Fruit fly (Drosophila melanogaster): ENCODE measurements around the gene Vps52.

DNA sequence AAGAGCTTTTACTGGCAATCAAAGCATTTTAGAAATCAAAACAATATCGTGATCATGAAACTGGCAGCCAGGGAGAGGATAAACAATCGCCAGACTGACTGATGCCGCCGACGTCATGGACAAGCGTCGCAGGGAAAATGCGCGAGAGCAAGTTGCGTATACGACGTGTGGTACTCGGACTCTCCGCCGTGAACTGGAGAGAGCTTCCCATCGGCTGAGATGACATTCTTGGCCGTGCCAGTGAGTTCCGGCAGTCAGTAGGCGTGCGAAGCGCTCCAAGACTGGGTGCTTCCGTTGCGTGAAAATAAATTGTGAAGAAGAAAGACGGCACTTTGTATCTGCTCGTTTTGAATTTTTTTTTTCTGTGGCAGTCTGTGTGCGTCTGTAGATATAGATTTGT, 31.1 kb upstream of the Vps52 start, which contains the start of gene GluRIIA:
- no peak for TF ChIP-seq h (optimal IDR thresholded peaks at IDR 0.05)
- TF ChIP-seq insv (optimal IDR thresholded peaks at IDR 0.05), result no peak
- no peak for TF ChIP-seq ttk (optimal IDR thresholded peaks at IDR 0.05)
- TF ChIP-seq psq (optimal IDR thresholded peaks at IDR 0.05), result no peak
- no peak for TF ChIP-seq Sin3A (optimal IDR thresholded peaks at IDR 0.05)

All from Kc167 (cell line).